Fruit fly (Drosophila melanogaster): ENCODE data around the gene Obp83a.

- no peak for TF ChIP-seq CG9609 (GFP tag; optimal IDR thresholded peaks at IDR 0.05)
- no peak for TF ChIP-seq sim (GFP tag; IDR thresholded peaks at IDR 0.05)
Measured at dm6 chr3R:5927841-5928240, 47.2 kb downstream of the Obp83a start.

Measured in whole organism, embryonic.